Worm (Caenorhabditis elegans): ENCODE measurements around the gene acd-3.

acd-3 gene

ce11 chrX:14875668-14876067 lies 26.6 kb downstream of the acd-3 start, which contains the start of gene sssh-1:
Gene sssh-1 (plus strand): TSS chrX:14875968.
- TF ChIP-seq W03F9.2 (tag; optimal IDR thresholded peaks at IDR 0.05) (no peak), him-1 (tag; optimal IDR thresholded peaks at IDR 0.05) (no peak), dao-5 (tag; optimal IDR thresholded peaks at IDR 0.05) (no peak)

DNA sequence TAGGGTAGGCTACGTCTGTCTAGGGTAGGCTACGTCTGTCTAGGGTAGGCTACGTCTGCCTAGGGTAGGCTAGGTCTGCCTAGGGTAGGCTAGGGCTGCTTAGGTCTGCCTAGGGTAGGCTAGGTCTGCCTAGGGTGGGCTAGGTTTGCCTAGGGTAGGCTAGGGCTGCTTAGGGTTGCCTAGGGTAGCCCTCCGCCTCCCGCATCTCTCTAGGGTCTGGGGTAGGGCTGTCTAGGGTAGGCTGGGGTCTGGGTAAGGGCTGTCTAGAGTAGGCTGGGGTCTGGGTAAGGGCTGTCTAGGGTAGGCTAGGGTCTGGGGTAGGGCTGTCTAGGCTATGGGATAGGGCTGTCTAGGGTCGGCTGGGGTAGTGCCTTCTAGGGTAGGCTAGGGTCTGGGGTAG lies 28.6 kb downstream of the acd-3 start:
- no peak for TF ChIP-seq dao-5 (tag; optimal IDR thresholded peaks at IDR 0.05)
- no peak for TF ChIP-seq W03F9.2 (tag; optimal IDR thresholded peaks at IDR 0.05)
- TF ChIP-seq him-1 (tag; optimal IDR thresholded peaks at IDR 0.05), result no peak

- TF ChIP-seq dao-5 (tag; optimal IDR thresholded peaks at IDR 0.05) (no peak), him-1 (tag; optimal IDR thresholded peaks at IDR 0.05) (no peak)
These were observed 32.0 kb downstream of the acd-3 start, which contains the start of gene flp-8 for ce11 chrX:14881119-14881518. Gene flp-8 (plus strand): TSS chrX:14881419.

DNA sequence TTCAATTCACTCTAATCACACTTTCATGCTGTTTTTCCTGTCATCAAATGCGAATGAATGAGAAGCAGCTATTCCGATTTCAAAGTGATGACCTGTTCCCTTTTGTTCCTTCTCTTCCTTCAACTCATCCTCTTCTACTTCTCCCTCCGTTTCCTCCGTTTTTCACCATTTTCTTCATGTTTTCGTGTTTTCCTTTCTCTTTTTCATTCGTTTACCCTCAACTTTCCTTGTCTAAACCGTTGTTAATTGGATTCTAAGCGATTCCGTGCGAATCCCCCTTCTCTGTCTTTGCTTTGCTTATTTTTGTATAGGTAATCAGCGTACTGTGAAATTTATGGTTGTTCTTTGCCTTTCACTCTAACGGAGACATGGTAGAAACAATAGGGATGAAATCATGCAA lies 36.8 kb downstream of the acd-3 start:
- TF ChIP-seq dao-5 (tag; optimal IDR thresholded peaks at IDR 0.05), result no peak
- TF ChIP-seq W03F9.2 (tag; optimal IDR thresholded peaks at IDR 0.05), result no peak
- TF ChIP-seq him-1 (tag; optimal IDR thresholded peaks at IDR 0.05), result no peak

DNA sequence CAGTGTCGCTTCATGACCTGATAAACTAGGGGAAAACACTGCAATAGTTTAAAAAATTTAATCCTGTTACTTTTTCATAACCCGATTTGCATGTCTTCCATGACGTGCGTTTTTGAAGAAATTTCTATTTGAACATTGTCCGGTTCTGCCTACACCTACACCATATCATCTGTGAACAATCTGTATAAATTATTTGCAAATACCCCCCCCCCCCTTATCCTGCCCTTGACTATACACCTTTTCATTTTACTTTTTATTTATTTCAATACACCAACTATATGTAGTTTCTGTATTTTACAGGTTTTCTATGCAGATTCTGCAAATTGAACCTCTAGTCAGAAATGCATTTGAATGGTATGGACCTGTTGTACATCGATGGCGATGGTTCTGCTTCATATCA lies 39.1 kb downstream of the acd-3 start, which contains the start of gene daf-6:
Gene daf-6 (plus strand): TSS at position 301 of the 400 bp plus-strand sequence.
- TF ChIP-seq him-1 (tag; optimal IDR thresholded peaks at IDR 0.05) (no peak), W03F9.2 (tag; optimal IDR thresholded peaks at IDR 0.05) (no peak), dao-5 (tag; optimal IDR thresholded peaks at IDR 0.05) (no peak)

DNA sequence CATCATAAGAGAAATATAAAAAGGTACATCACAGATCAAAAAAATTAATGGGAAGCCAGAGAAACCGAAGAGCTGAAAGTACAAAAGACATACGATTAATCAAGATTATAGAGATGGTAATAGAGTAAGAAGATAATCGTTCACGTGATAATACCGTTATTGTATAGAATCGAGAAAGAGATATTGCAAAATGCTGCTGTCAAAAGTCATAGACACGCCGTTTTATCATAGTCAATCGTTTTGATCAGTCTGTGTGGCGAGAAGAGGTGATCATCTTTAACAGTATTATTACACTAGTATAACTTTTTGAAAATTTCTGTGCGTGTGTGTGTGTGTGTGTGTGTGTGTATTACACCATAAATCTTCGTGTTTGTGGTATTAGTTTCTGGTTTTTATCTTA lies 45.3 kb downstream of the acd-3 start:
- TF ChIP-seq W03F9.2 (tag; optimal IDR thresholded peaks at IDR 0.05) (no peak), him-1 (tag; optimal IDR thresholded peaks at IDR 0.05) (no peak), dao-5 (tag; optimal IDR thresholded peaks at IDR 0.05) (no peak)

ce11 chrX:14894845-14895244 lies 45.8 kb downstream of the acd-3 start, which contains the start of gene nac-1:
Gene nac-1 (plus strand): TSS chrX:14895145.
- TF ChIP-seq W03F9.2 (tag; optimal IDR thresholded peaks at IDR 0.05) (no peak), dao-5 (tag; optimal IDR thresholded peaks at IDR 0.05) (no peak), him-1 (tag; optimal IDR thresholded peaks at IDR 0.05) (no peak)

- no peak for TF ChIP-seq W03F9.2 (tag; optimal IDR thresholded peaks at IDR 0.05)
- TF ChIP-seq him-1 (tag; optimal IDR thresholded peaks at IDR 0.05), result no peak
- TF ChIP-seq dao-5 (tag; optimal IDR thresholded peaks at IDR 0.05), result no peak
These were observed 48.1 kb downstream of the acd-3 start for ce11 chrX:14897192-14897591.

ce11 chrX:14898205-14898604 lies 49.1 kb downstream of the acd-3 start, which contains the start of gene lips-8:
Gene lips-8 (plus strand): TSS chrX:14898505.
- no peak for TF ChIP-seq dao-5 (tag; optimal IDR thresholded peaks at IDR 0.05)
- no peak for TF ChIP-seq him-1 (tag; optimal IDR thresholded peaks at IDR 0.05)
- no peak for TF ChIP-seq W03F9.2 (tag; optimal IDR thresholded peaks at IDR 0.05)

DNA sequence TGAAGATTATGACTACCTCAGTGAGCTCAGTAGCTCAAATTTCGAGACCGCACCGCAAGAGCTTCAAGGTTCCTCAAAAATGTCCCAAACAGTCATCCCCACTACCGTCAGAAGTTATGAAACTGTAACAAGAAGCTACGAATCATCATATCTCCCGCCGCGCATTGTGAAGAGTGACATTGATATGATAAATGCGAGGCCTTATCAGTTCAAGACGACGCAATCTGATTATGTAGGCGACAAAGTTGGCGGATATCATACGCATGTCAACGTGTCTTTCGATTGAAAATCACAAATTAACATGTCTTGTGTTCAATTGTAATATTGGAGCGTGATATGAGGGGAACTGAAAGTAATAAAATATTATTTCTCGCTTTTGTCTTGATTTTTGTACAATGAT lies 51.4 kb downstream of the acd-3 start:
- no peak for TF ChIP-seq dao-5 (tag; optimal IDR thresholded peaks at IDR 0.05)
- TF ChIP-seq him-1 (tag; optimal IDR thresholded peaks at IDR 0.05), result no peak
- no peak for TF ChIP-seq W03F9.2 (tag; optimal IDR thresholded peaks at IDR 0.05)
